Worm (Caenorhabditis elegans) whole organism, mixed stage, embryonic: ENCODE results near the gene spin-2.

Experiments used
- lin-13 ChIP-seq: fragments of 150-350 bp; optimal IDR thresholded peaks from 2 replicates; lab custom pipeline; 2014; ENCODE audit warnings: missing biosample characterization, missing genetic modification characterization
- ztf-11 ChIP-seq: fragments of 150-350 bp; optimal IDR thresholded peaks from 2 replicates; lab custom pipeline; 2014; ENCODE audit warnings: missing biosample characterization, missing genetic modification characterization

- no peak for TF ChIP-seq lin-13
- TF ChIP-seq ztf-11 (tag; lab: Kevin White, UChicago): no peak
Measured at ce11 chrIV:13109751-13110150, 22.9 kb downstream of the spin-2 start, which contains the start of gene best-1.
